Fruit fly (Drosophila melanogaster): ENCODE data around the gene CtIP.
A peak's percentile ranks its signal among the peaks of the same experiment; 100 is the strongest.

Gene CtIP

DNA sequence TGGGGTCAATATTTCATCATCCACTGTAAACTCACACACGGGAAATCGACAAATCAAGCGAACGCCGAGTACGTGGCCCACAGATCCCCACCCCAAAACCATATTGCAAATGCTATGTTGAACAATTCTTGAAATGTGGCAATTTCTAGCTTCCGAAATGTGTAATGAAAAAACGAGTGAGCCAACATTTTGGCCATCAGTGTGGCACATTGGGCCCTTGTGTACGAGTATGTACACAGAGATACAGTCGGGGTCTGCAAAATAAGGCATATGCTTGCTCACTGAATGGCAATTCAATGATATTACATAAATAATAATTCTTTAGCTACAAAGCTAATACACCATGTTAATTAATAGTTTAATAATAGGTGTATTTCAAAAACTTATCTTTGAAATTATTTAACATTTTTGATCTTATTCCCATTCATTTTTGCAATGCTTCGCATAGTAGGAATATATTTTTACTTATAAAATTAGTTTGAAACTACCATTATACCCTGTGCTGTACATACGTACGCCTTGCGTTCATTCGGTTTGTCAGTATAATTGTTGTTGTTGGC, 36.4 kb upstream of the CtIP start (continued):
- peak; percentile 83; the same call in 2 of the 3 replicates for TF ChIP-seq CG11456 (GFP tag; IDR thresholded peaks at IDR 0.05)
- peak; percentile 90 for TF ChIP-seq Oli (tag; optimal IDR thresholded peaks at IDR 0.05)
- TF ChIP-seq CG17912 (GFP tag; optimal IDR thresholded peaks at IDR 0.05), result peak; percentile 58
- peak; percentile 85 for TF ChIP-seq zfh2 (GFP tag; optimal IDR thresholded peaks at IDR 0.05)
- TF ChIP-seq Ets97D (GFP tag; optimal IDR thresholded peaks at IDR 0.05), result peak; percentile 25
- TF ChIP-seq rib (GFP tag; IDR thresholded peaks at IDR 0.05), result peak; percentile 84
- TF ChIP-seq amos (GFP tag; IDR thresholded peaks at IDR 0.05; ENCODE audit: partially characterized antibody), result no peak
- TF ChIP-seq fd96Cb (tag; optimal IDR thresholded peaks at IDR 0.05), result peak; percentile 84
- TF ChIP-seq CoRest (tag; optimal IDR thresholded peaks at IDR 0.05), result peak; percentile 94
- peak; percentile 87 for TF ChIP-seq CG17829 (tag; optimal IDR thresholded peaks at IDR 0.05)
- TF ChIP-seq wek (GFP tag; optimal IDR thresholded peaks at IDR 0.05), result peak; percentile 26
- peak; percentile 73 for TF ChIP-seq trh (GFP tag; optimal IDR thresholded peaks at IDR 0.05)
- TF ChIP-seq cas (GFP tag; IDR thresholded peaks at IDR 0.05), result peak; percentile 78
- TF ChIP-seq usp (GFP tag; optimal IDR thresholded peaks at IDR 0.05), result no peak
- peak; percentile 63 for TF ChIP-seq NK7.1 (GFP tag; optimal IDR thresholded peaks at IDR 0.05)
- no peak for TF ChIP-seq CG1832 (GFP tag; optimal IDR thresholded peaks at IDR 0.05)
- peak; percentile 56; the same call in 1 of the 3 replicates for TF ChIP-seq ken (GFP tag; IDR thresholded peaks at IDR 0.05)
- TF ChIP-seq eyg (GFP tag; optimal IDR thresholded peaks at IDR 0.05), result peak; percentile 53
- TF ChIP-seq CG31388 (GFP tag; optimal IDR thresholded peaks at IDR 0.05), result peak; percentile 58
- TF ChIP-seq CG17802 (tag; optimal IDR thresholded peaks at IDR 0.05), result peak; percentile 23
- peak; percentile 65 for TF ChIP-seq CG33213 (GFP tag; optimal IDR thresholded peaks at IDR 0.05)
- peak; percentile 76 for TF ChIP-seq sqz (GFP tag; optimal IDR thresholded peaks at IDR 0.05)
- no peak for TF ChIP-seq crol (GFP tag; IDR thresholded peaks at IDR 0.05)
- peak; percentile 69 for TF ChIP-seq CG7987 (GFP tag; optimal IDR thresholded peaks at IDR 0.05)
- no peak for TF ChIP-seq lov (optimal IDR thresholded peaks at IDR 0.05)
- no peak for TF ChIP-seq lov (GFP tag; IDR thresholded peaks at IDR 0.05)
- peak; percentile 89 for TF ChIP-seq CG18619 (GFP tag; optimal IDR thresholded peaks at IDR 0.05)
- TF ChIP-seq Bteb2 (GFP tag; optimal IDR thresholded peaks at IDR 0.05), result peak; percentile 82
- TF ChIP-seq Fer2 (tag; optimal IDR thresholded peaks at IDR 0.05), result peak; percentile 78
- TF ChIP-seq CG10366 (GFP tag; IDR thresholded peaks at IDR 0.05), result peak; percentile 78
- TF ChIP-seq tx (GFP tag; optimal IDR thresholded peaks at IDR 0.05), result peak; percentile 74
- TF ChIP-seq CG14667 (GFP tag; IDR thresholded peaks at IDR 0.05), result peak; percentile 74
- TF ChIP-seq CG3281 (GFP tag; optimal IDR thresholded peaks at IDR 0.05), result peak; percentile 87
- TF ChIP-seq ac (GFP tag; optimal IDR thresholded peaks at IDR 0.05), result no peak
- peak; percentile 68 for TF ChIP-seq CG31224 (GFP tag; IDR thresholded peaks at IDR 0.05)
- TF ChIP-seq fru (optimal IDR thresholded peaks at IDR 0.05), result no peak
- peak; percentile 73 for TF ChIP-seq CG4730 (GFP tag; IDR thresholded peaks at IDR 0.05)
- no peak for TF ChIP-seq HLHmδ (GFP tag; optimal IDR thresholded peaks at IDR 0.05)
- TF ChIP-seq bab2 (GFP tag; optimal IDR thresholded peaks at IDR 0.05), result peak; percentile 80
- TF ChIP-seq CG30431 (GFP tag; optimal IDR thresholded peaks at IDR 0.05), result peak; percentile 78
- peak; percentile 85 for TF ChIP-seq sisA (GFP tag; IDR thresholded peaks at IDR 0.05)
- peak; percentile 79 for TF ChIP-seq CG10979 (tag; optimal IDR thresholded peaks at IDR 0.05)
- no peak for TF ChIP-seq br (optimal IDR thresholded peaks at IDR 0.05)
- no peak for TF ChIP-seq Neu2 (GFP tag; optimal IDR thresholded peaks at IDR 0.05; ENCODE audit: borderline replicate concordance)
- peak; percentile 7 for TF ChIP-seq CG15479 (GFP tag; optimal IDR thresholded peaks at IDR 0.05)
- TF ChIP-seq Doc3 (GFP tag; IDR thresholded peaks at IDR 0.05; ENCODE audit: partially characterized antibody), result no peak
- TF ChIP-seq CG16813 (GFP tag; IDR thresholded peaks at IDR 0.05; ENCODE audit: partially characterized antibody), result no peak
- TF ChIP-seq ind (GFP tag; optimal IDR thresholded peaks at IDR 0.05), result peak; percentile 88
- TF ChIP-seq gsb-n (tag; optimal IDR thresholded peaks at IDR 0.05), result peak; percentile 76
- TF ChIP-seq bbx (GFP tag; IDR thresholded peaks at IDR 0.05; ENCODE audit: partially characterized antibody), result no peak
- peak; percentile 52; the same call in 1 of the 2 replicates for TF ChIP-seq ham (GFP tag; IDR thresholded peaks at IDR 0.05)
